Fruit fly (Drosophila melanogaster): ENCODE measurements around the gene beat-VII.

DNA sequence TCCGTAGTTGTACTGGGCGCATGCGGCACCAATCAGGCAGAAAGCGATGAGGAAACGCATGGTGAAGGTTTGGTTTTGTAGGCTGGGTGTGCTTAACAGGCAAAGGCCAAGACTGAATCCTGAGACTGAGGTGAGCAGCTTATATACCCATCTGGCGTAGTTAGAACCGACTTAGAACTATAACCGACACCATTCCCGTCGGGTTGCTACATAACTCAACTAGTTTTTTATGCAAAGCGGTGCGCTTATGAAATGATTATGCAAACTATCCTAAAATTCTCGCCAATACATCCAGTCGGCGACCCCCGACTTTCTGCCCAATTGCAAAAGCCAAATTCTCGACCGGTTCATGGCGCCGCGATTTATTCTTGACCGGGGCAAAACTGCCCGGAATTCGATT lies 55.1 kb downstream of the beat-VII start, which contains the start of gene TwdlO:
- TF ChIP-seq CG8159 (tag; optimal IDR thresholded peaks at IDR 0.05) (no peak), CG10348 (GFP tag; IDR thresholded peaks at IDR 0.05) (no peak), Pif1A (GFP tag; optimal IDR thresholded peaks at IDR 0.05) (no peak), CG9948 (tag; optimal IDR thresholded peaks at IDR 0.05) (no peak), CG8301 (tag; optimal IDR thresholded peaks at IDR 0.05) (no peak), CG14655 (GFP tag; optimal IDR thresholded peaks at IDR 0.05) (no peak), D1 (tag; optimal IDR thresholded peaks at IDR 0.05) (no peak), CG4496 (GFP tag; IDR thresholded peaks at IDR 0.05) (no peak)

All from whole organism, pupa.